Worm (Caenorhabditis elegans): Measurements from ENCODE around the gene C05C10.7.

DNA sequence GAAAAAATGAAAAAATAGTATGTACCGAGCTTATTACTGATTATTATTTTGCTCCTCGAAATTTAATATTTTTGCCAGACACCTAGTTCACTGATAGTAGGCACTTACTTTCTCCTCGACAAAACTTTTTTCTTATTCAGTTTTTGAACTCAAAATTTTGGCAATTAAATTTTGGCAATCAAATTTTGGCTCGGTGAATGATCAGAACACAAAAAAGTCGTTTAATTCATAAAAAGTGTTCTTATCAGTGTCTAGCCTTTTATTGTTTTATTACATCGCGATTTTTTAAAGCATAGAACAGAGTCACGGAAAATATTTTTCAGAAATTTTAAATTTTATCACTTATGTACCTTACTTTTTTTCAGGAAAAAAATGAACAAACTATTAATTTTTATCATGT lies 43.6 kb downstream of the C05C10.7 start:
- TF ChIP-seq zag-1 (tag; optimal IDR thresholded peaks at IDR 0.05) = no peak
- no peak for TF ChIP-seq ceh-9 (tag; optimal IDR thresholded peaks at IDR 0.05)
- TF ChIP-seq nfya-1 (tag; optimal IDR thresholded peaks at IDR 0.05; ENCODE audit: insufficient read depth) = no peak
- TF ChIP-seq mdl-1 (tag; optimal IDR thresholded peaks at IDR 0.05) = no peak
- no peak for TF ChIP-seq fos-1 (tag; optimal IDR thresholded peaks at IDR 0.05)
- TF ChIP-seq elt-2 (tag; optimal IDR thresholded peaks at IDR 0.05) = peak; percentile 72
- no peak for TF ChIP-seq unc-62 (GFP tag; optimal IDR thresholded peaks at IDR 0.05)
- no peak for TF ChIP-seq jun-1 (tag; optimal IDR thresholded peaks at IDR 0.05)
- TF ChIP-seq nhr-11 (tag; optimal IDR thresholded peaks at IDR 0.05) = no peak
- no peak for TF ChIP-seq nhr-28 (tag; optimal IDR thresholded peaks at IDR 0.05)
- no peak for TF ChIP-seq snpc-4 (tag; optimal IDR thresholded peaks at IDR 0.05)
- TF ChIP-seq fkh-10 (GFP tag; optimal IDR thresholded peaks at IDR 0.05) = no peak
- no peak for TF ChIP-seq ztf-4 (tag; optimal IDR thresholded peaks at IDR 0.05)
- TF ChIP-seq ama-1 (optimal IDR thresholded peaks at IDR 0.05) = no peak

Data from whole organism, L3 larva.